Worm (Caenorhabditis elegans) whole organism, late embryonic: ENCODE measurements around the gene abi-1.

ENCODE experiments used
- ama-1 ChIP-seq: fragments of 150-350 bp; optimal IDR thresholded peaks from 2 replicates; lab custom pipeline; 2014
- dve-1 ChIP-seq: sonication (generic microtip); optimal IDR thresholded peaks from 2 replicates; lab custom pipeline; 2017; ENCODE audit warnings: antibody characterized with exemption, mild to moderate bottlenecking, missing genetic modification characterization, missing compliant biosample characterization
- elt-2 ChIP-seq: sonication (generic microtip); optimal IDR thresholded peaks from 2 replicates; lab custom pipeline; 2016; ENCODE audit warnings: missing genetic modification reagents, missing genetic modification characterization, missing compliant biosample characterization
- ets-4 ChIP-seq: sonication (generic microtip); optimal IDR thresholded peaks from 2 replicates; lab custom pipeline; 2016; ENCODE audit warnings: missing genetic modification characterization, missing compliant biosample characterization
- hlh-30 ChIP-seq: sonication (generic microtip); optimal IDR thresholded peaks from 2 replicates; lab custom pipeline; 2017; ENCODE audit warnings: antibody characterized with exemption, missing genetic modification characterization, missing compliant biosample characterization; ENCODE audit not compliant: insufficient read depth
- pha-4 ChIP-seq: fragments of 150-350 bp; optimal IDR thresholded peaks from 2 replicates; lab custom pipeline; 2018; ENCODE audit warnings: missing biosample characterization, missing genetic modification reagents, missing genetic modification characterization
- pqm-1 ChIP-seq: sonication (generic microtip); optimal IDR thresholded peaks from 2 replicates; lab custom pipeline; 2016; ENCODE audit warnings: missing genetic modification characterization, missing compliant biosample characterization

- TF ChIP-seq pha-4 (tag; lab: Kevin White, UChicago) (no peak), ets-4 (tag; lab: Kevin White, UChicago) (no peak), elt-2 (tag; lab: Kevin White, UChicago) (no peak), ama-1 (no peak), hlh-30 (no peak), pqm-1 (tag; lab: Kevin White, UChicago) (no peak), dve-1 (tag; lab: Kevin White, UChicago) (no peak)
These were observed 714 bp downstream of the abi-1 start for ce11 chrIII:5691826-5692225.
